Fruit fly (Drosophila melanogaster) whole organism, embryonic: ENCODE results near the gene CG14326.

Experiments
- Aef1 ChIP-seq: fragments of 200-800 bp; sonication (Bioruptor generic); IDR thresholded peaks from 3 replicates; pipeline ENCODE4 v1.3.6; 2022; ENCODE audit warnings: missing biosample characterization, missing genetic modification characterization
- Atf6 ChIP-seq: fragments of 200-800 bp; sonication (Bioruptor generic); IDR thresholded peaks from 2 replicates; pipeline ENCODE4 v1.3.6; 2022; ENCODE audit warnings: missing biosample characterization, missing genetic modification characterization
- B-H2 ChIP-seq: fragments of 200-800 bp; sonication (Bioruptor generic); optimal IDR thresholded peaks from 2 replicates; lab custom pipeline; 2018; ENCODE audit warnings: missing biosample characterization, mild to moderate bottlenecking, missing genetic modification characterization
- CG11085 ChIP-seq: fragments of 200-800 bp; sonication (Bioruptor generic); IDR thresholded peaks from 2 replicates; pipeline ENCODE4 v1.3.6; 2022; ENCODE audit warnings: missing biosample characterization, missing genetic modification characterization
- CG12219 ChIP-seq: fragments of 200-800 bp; sonication (Bioruptor generic); optimal IDR thresholded peaks from 3 replicates; lab custom pipeline; 2018; ENCODE audit warnings: missing biosample characterization, mild to moderate bottlenecking, missing genetic modification characterization
- CG12769 ChIP-seq: fragments of 200-800 bp; sonication (Bioruptor generic); optimal IDR thresholded peaks from 2 replicates; lab custom pipeline; 2019; ENCODE audit warnings: missing biosample characterization, mild to moderate bottlenecking, missing genetic modification characterization, moderate library complexity
- CG13894 ChIP-seq: fragments of 200-800 bp; sonication (Bioruptor generic); optimal IDR thresholded peaks from 3 replicates; lab custom pipeline; 2018; ENCODE audit warnings: missing biosample characterization, mild to moderate bottlenecking, missing genetic modification characterization, moderate library complexity
- CG17568 ChIP-seq: fragments of 200-800 bp; sonication (Bioruptor generic); optimal IDR thresholded peaks from 2 replicates; lab custom pipeline; 2018; ENCODE audit warnings: missing biosample characterization, mild to moderate bottlenecking, missing genetic modification characterization, moderate library complexity
- CG30431 ChIP-seq: fragments of 200-800 bp; sonication (Bioruptor generic); optimal IDR thresholded peaks from 2 replicates; lab custom pipeline; 2017; ENCODE audit warnings: missing biosample characterization, missing genetic modification characterization
- CG32767 ChIP-seq: fragments of 200-800 bp; sonication (Bioruptor generic); IDR thresholded peaks from 2 replicates; pipeline ENCODE4 v1.3.6; 2022; ENCODE audit warnings: missing biosample characterization, missing genetic modification characterization
- CG5180 ChIP-seq: fragments of 200-800 bp; sonication (Bioruptor generic); optimal IDR thresholded peaks from 3 replicates; lab custom pipeline; 2017; ENCODE audit warnings: missing biosample characterization, missing genetic modification characterization, mild to moderate bottlenecking, moderate library complexity, missing genetic modification reagents
- CG7556 ChIP-seq: fragments of 200-800 bp; sonication (Bioruptor generic); optimal IDR thresholded peaks from 2 replicates; lab custom pipeline; 2017; ENCODE audit warnings: missing biosample characterization, mild to moderate bottlenecking, missing genetic modification characterization
- CG8290 ChIP-seq, 3 experiments: fragments of 200-800 bp; sonication (Bioruptor generic); optimal IDR thresholded peaks; 2 replicates each; lab custom pipeline; 2016 to 2019; ENCODE audit warnings: missing biosample characterization in 3 of 3, missing genetic modification characterization in 3 of 3, mild to moderate bottlenecking in 2 of 3, moderate library complexity in 1 of 3
- CG9817 ChIP-seq: fragments of 200-800 bp; sonication (Bioruptor generic); optimal IDR thresholded peaks from 2 replicates; lab custom pipeline; 2018; ENCODE audit warnings: missing biosample characterization, mild to moderate bottlenecking, missing genetic modification characterization, moderate library complexity
- Camta ChIP-seq: fragments of 200-800 bp; sonication (Bioruptor generic); optimal IDR thresholded peaks from 2 replicates; lab custom pipeline; 2016; ENCODE audit warnings: missing biosample characterization, missing genetic modification characterization
- Chrac-16 ChIP-seq: fragments of 200-800 bp; sonication (Bioruptor generic); optimal IDR thresholded peaks from 3 replicates; lab custom pipeline; 2016; ENCODE audit warnings: missing biosample characterization, missing genetic modification characterization
- CoRest ChIP-seq: fragments of 200-800 bp; sonication (Bioruptor generic); optimal IDR thresholded peaks from 3 replicates; lab custom pipeline; 2018; ENCODE audit warnings: missing biosample characterization, mild to moderate bottlenecking, missing genetic modification characterization, moderate library complexity
- D19B ChIP-seq: fragments of 200-800 bp; sonication (Bioruptor generic); optimal IDR thresholded peaks from 2 replicates; lab custom pipeline; 2017; ENCODE audit warnings: missing biosample characterization, mild to moderate bottlenecking, missing genetic modification characterization
- Doc2 ChIP-seq: fragments of 200-800 bp; sonication (Bioruptor generic); IDR thresholded peaks from 2 replicates; pipeline ENCODE4 v1.3.6; 2022; ENCODE audit warnings: missing biosample characterization, missing genetic modification characterization
- Eip74EF ChIP-seq, 2 experiments: fragments of 200-800 bp in 1 of 2; fragments of >200 bp in 1 of 2; sonication (Bioruptor generic) in 1 of 2; optimal IDR thresholded peaks; 2 replicates each; lab custom pipeline; 2017 to 2019; ENCODE audit warnings: missing biosample characterization in 2 of 2, missing genetic modification characterization in 2 of 2, mild to moderate bottlenecking in 1 of 2, moderate library complexity in 1 of 2
- Ets97D ChIP-seq: fragments of 200-800 bp; sonication (Bioruptor generic); optimal IDR thresholded peaks from 3 replicates; lab custom pipeline; 2016; ENCODE audit warnings: missing biosample characterization, missing genetic modification characterization
- Gsc ChIP-seq: fragments of 200-800 bp; sonication (Bioruptor generic); IDR thresholded peaks from 2 replicates; pipeline ENCODE4 v1.3.6; 2022; ENCODE audit warnings: missing biosample characterization, missing genetic modification characterization
- Hsf ChIP-seq: fragments of 200-800 bp; sonication (Bioruptor generic); optimal IDR thresholded peaks from 3 replicates; lab custom pipeline; 2016; ENCODE audit warnings: missing biosample characterization, missing genetic modification characterization
- MBD-R2 ChIP-seq: fragments of 200-800 bp; sonication (Bioruptor generic); IDR thresholded peaks from 2 replicates; pipeline ENCODE4 v1.3.6; 2022; ENCODE audit warnings: missing biosample characterization, missing genetic modification characterization
- NC2β ChIP-seq: fragments of 200-800 bp; sonication (Bioruptor generic); optimal IDR thresholded peaks from 2 replicates; lab custom pipeline; 2016; ENCODE audit warnings: missing biosample characterization, missing genetic modification characterization
- NFAT ChIP-seq: fragments of 200-800 bp; sonication (Bioruptor generic); IDR thresholded peaks from 2 replicates; pipeline ENCODE4 v1.3.6; 2022; ENCODE audit warnings: missing biosample characterization, missing genetic modification characterization
- Nf-YC ChIP-seq: fragments of 200-800 bp; optimal IDR thresholded peaks from 3 replicates; lab custom pipeline; 2019; ENCODE audit warnings: missing biosample characterization, mild to moderate bottlenecking, missing genetic modification characterization, moderate library complexity
- NfI ChIP-seq: fragments of 200-800 bp; sonication (Bioruptor generic); optimal IDR thresholded peaks from 3 replicates; lab custom pipeline; 2018; ENCODE audit warnings: missing biosample characterization, mild to moderate bottlenecking, missing genetic modification characterization, moderate library complexity
- Oli ChIP-seq: fragments of 200-800 bp; sonication (Bioruptor generic); optimal IDR thresholded peaks from 2 replicates; lab custom pipeline; 2018; ENCODE audit warnings: missing biosample characterization, mild to moderate bottlenecking, missing genetic modification characterization, moderate library complexity
- Poxn ChIP-seq: fragments of 200-800 bp; sonication (Bioruptor generic); IDR thresholded peaks from 2 replicates; pipeline ENCODE4 v1.3.6; 2022; ENCODE audit warnings: missing biosample characterization, missing genetic modification characterization
- Sry-δ ChIP-seq: fragments of 200-800 bp; sonication (Bioruptor generic); optimal IDR thresholded peaks from 2 replicates; lab custom pipeline; 2016; ENCODE audit warnings: missing biosample characterization, missing genetic modification characterization
- Stat92E ChIP-seq, 3 experiments: fragments of >200 bp in 2 of 3; fragments of 200-800 bp in 1 of 3; sonication (Bioruptor generic) in 1 of 3; optimal IDR thresholded peaks; 2 replicates each; lab custom pipeline; 2017 to 2019; ENCODE audit warnings: missing biosample characterization in 3 of 3, missing genetic modification characterization in 3 of 3, mild to moderate bottlenecking in 1 of 3, moderate library complexity in 1 of 3
- corto ChIP-seq: fragments of 200-800 bp; sonication (Bioruptor generic); optimal IDR thresholded peaks from 2 replicates; lab custom pipeline; 2016; ENCODE audit warnings: missing biosample characterization, mild to moderate bottlenecking, missing genetic modification characterization, moderate library complexity
- eyg ChIP-seq: fragments of 200-800 bp; sonication (Bioruptor generic); optimal IDR thresholded peaks from 3 replicates; lab custom pipeline; 2016; ENCODE audit warnings: missing biosample characterization, missing genetic modification characterization
- gro ChIP-seq: fragments of 200-800 bp; sonication (Bioruptor generic); optimal IDR thresholded peaks from 2 replicates; lab custom pipeline; 2016; ENCODE audit warnings: missing biosample characterization, missing genetic modification characterization
- ham ChIP-seq: fragments of 200-800 bp; sonication (Bioruptor generic); IDR thresholded peaks from 2 replicates; pipeline ENCODE4 v1.3.6; 2022; ENCODE audit warnings: missing biosample characterization, missing genetic modification characterization
- hkb ChIP-seq, 2 experiments: fragments of 200-800 bp in 1 of 2; fragments of >200 bp in 1 of 2; sonication (Bioruptor generic) in 1 of 2; IDR thresholded peaks in 1 of 2; optimal IDR thresholded peaks in 1 of 2; 2 replicates each; pipeline versions ENCODE4 v1.3.6 to Lab custom; 2017 to 2022; ENCODE audit warnings: missing biosample characterization in 1 of 2, missing genetic modification characterization in 1 of 2
- lab ChIP-seq: fragments of 200-800 bp; sonication (Bioruptor generic); optimal IDR thresholded peaks from 3 replicates; lab custom pipeline; 2017; ENCODE audit warnings: missing biosample characterization, missing genetic modification characterization, mild to moderate bottlenecking, moderate library complexity, missing genetic modification reagents
- maf-S ChIP-seq: fragments of 200-800 bp; sonication (Bioruptor generic); optimal IDR thresholded peaks from 2 replicates; lab custom pipeline; 2016; ENCODE audit warnings: missing biosample characterization, missing genetic modification characterization
- mirr ChIP-seq: fragments of 200-800 bp; sonication (Bioruptor generic); optimal IDR thresholded peaks from 3 replicates; lab custom pipeline; 2018; ENCODE audit warnings: missing biosample characterization, mild to moderate bottlenecking, missing genetic modification characterization
- nerfin-1 ChIP-seq: fragments of 200-800 bp; sonication (Bioruptor generic); optimal IDR thresholded peaks from 3 replicates; lab custom pipeline; 2019; ENCODE audit warnings: missing biosample characterization, mild to moderate bottlenecking, missing genetic modification characterization, moderate library complexity
- pan ChIP-seq, 4 experiments: fragments of >200 bp in 3 of 4; fragments of 200-800 bp in 1 of 4; sonication (Bioruptor generic) in 1 of 4; optimal IDR thresholded peaks in 3 of 4; IDR thresholded peaks in 1 of 4; 2 replicates each; pipeline versions ENCODE4 v1.3.6 to Lab custom; 2017 to 2022; ENCODE audit warnings: missing biosample characterization in 2 of 4, missing genetic modification characterization in 2 of 4, mixed read lengths in 1 of 4
- pnt ChIP-seq: fragments of 200-800 bp; sonication (Bioruptor generic); optimal IDR thresholded peaks from 3 replicates; lab custom pipeline; 2016; ENCODE audit warnings: missing biosample characterization, missing genetic modification characterization
- rib ChIP-seq: fragments of 200-800 bp; sonication (Bioruptor generic); IDR thresholded peaks from 2 replicates; pipeline ENCODE4 v1.3.6; 2022; ENCODE audit warnings: missing biosample characterization, missing genetic modification characterization
- slbo ChIP-seq: fragments of 200-800 bp; sonication (Bioruptor generic); IDR thresholded peaks from 2 replicates; pipeline ENCODE4 v1.3.6; 2022; ENCODE audit warnings: missing biosample characterization, missing genetic modification characterization
- ttk ChIP-seq: fragments of 200-800 bp; sonication (Bioruptor generic); IDR thresholded peaks from 2 replicates; pipeline ENCODE4 v2.1.2; 2022; ENCODE audit warnings: missing biosample characterization, missing genetic modification characterization
- z ChIP-seq: fragments of 200-800 bp; sonication (Bioruptor generic); IDR thresholded peaks from 3 replicates; pipeline ENCODE4 v1.3.6; 2022; ENCODE audit warnings: missing biosample characterization, missing genetic modification characterization

CG14326 gene

DNA sequence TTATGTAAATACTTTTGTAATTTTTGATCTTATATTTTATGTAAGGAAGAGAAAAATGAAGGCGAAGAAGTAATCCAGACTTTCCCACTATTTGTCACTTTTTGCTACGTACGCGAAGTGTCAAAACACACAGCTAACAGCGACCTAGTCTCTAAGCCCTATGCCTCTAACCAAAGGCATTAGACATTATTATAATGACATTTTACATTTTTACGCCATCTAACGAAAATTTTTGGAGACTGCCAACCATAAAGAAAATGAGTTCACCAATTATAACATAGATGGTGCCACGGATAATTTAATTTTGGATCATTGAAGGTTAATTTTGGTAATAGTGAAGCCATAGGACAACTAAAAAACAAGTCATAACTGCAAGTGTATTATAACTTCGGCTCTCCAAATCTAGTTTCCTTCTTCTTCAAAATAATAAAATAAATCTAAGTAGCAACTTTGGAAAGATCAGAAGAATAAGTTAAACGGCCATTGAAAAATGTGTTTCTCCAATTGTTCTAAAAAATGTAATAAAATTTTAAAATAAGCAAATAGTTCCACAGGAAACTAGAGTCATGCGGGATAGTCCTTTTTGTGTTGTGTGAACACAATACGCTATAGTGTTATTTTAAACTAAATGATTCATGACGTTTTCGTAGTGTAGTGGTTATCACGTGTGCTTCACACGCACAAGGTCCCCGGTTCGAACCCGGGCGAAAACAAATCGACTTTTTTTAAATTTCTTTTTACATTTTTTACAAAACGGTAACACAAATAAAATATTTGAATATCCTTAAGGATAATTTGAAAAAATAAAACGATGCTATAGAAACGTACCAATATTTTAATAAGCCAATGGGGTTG is 1.6 kb upstream of the CG14326 start (continued):
- TF ChIP-seq Ets97D (GFP tag; lab: Kevin White, UChicago) (no peak), D19B (GFP tag; lab: Kevin White, UChicago) (no peak), Atf6 (no peak), CG32767 (GFP tag; lab: Robert Waterston, UW) (no peak), hkb (optimal IDR thresholded peaks at IDR 0.05; lab: Kevin White, UChicago) (no peak), hkb (GFP tag; IDR thresholded peaks at IDR 0.05; lab: Robert Waterston, UW) (no peak), z (no peak), CG13894 (tag; lab: Kevin White, UChicago) (peak; percentile 41), Eip74EF (GFP tag; optimal IDR thresholded peaks at IDR 0.05; lab: Kevin White, UChicago) (no peak), ham (GFP tag; lab: Robert Waterston, UW) (no peak), pnt (GFP tag; lab: Kevin White, UChicago) (no peak), rib (GFP tag; lab: Robert Waterston, UW) (no peak), eyg (no peak), Sry-δ (no peak), lab (GFP tag; lab: Kevin White, UChicago) (peak; percentile 23), ttk (no peak), Aef1 (no peak), CG8290 (GFP tag; optimal IDR thresholded peaks at IDR 0.05; lab: Kevin White, UChicago) (peak; percentile 35), CG8290 (tag; optimal IDR thresholded peaks at IDR 0.05; lab: Kevin White, UChicago) (peak in 1 of 2 experiments; percentile 52), Gsc (GFP tag; lab: Robert Waterston, UW) (no peak), slbo (GFP tag; lab: Robert Waterston, UW) (peak; percentile 70), pan (optimal IDR thresholded peaks at IDR 0.05; lab: Kevin White, UChicago) (no peak), pan (GFP tag; optimal IDR thresholded peaks at IDR 0.05 in 1 of 2, IDR thresholded peaks at IDR 0.05 in 1 of 2) (peak in 1 of 2 experiments; percentile 11), Nf-YC (tag; lab: Kevin White, UChicago) (no peak), Camta (no peak), CG12769 (peak; percentile 48), NFAT (peak; percentile 49; the same call in 1 of the 2 replicates), CG5180 (no peak), CG9817 (tag; lab: Kevin White, UChicago) (no peak), Oli (tag; lab: Kevin White, UChicago) (no peak), corto (GFP tag; lab: Kevin White, UChicago) (no peak), MBD-R2 (GFP tag; lab: Robert Waterston, UW) (no peak), NC2β (GFP tag; lab: Kevin White, UChicago) (no peak), mirr (GFP tag; lab: Kevin White, UChicago) (no peak), Hsf (GFP tag; lab: Kevin White, UChicago) (peak; percentile 20), Stat92E (GFP tag; optimal IDR thresholded peaks at IDR 0.05; lab: Kevin White, UChicago) (peak in 1 of 3 experiments; percentile 71), CG12219 (GFP tag; lab: Kevin White, UChicago) (no peak), nerfin-1 (tag; lab: Kevin White, UChicago) (no peak), maf-S (peak; percentile 1), CG11085 (GFP tag; lab: Robert Waterston, UW) (0 out of 2 replicates have a peak, but pooled peaks have one; percentile 32), CG30431 (no peak), B-H2 (no peak), Chrac-16 (GFP tag; lab: Kevin White, UChicago) (no peak), gro (GFP tag; lab: Kevin White, UChicago) (no peak), NfI (peak; percentile 13), Poxn (GFP tag; lab: Robert Waterston, UW) (no peak), CG7556 (GFP tag; lab: Kevin White, UChicago) (peak; percentile 29), Doc2 (GFP tag; lab: Robert Waterston, UW) (no peak), CoRest (tag; lab: Kevin White, UChicago) (no peak), CG17568 (GFP tag; lab: Kevin White, UChicago) (peak; percentile 39)
